Worm (Caenorhabditis elegans) whole organism, late embryonic: ENCODE measurements around the gene T17A3.12.

Experiments used
- C08G9.2 ChIP-seq: sonication (generic microtip); optimal IDR thresholded peaks from 2 replicates; lab custom pipeline; 2016; ENCODE audit warnings: mild to moderate bottlenecking, missing genetic modification characterization, moderate library complexity, missing compliant biosample characterization
- C38D4.7 ChIP-seq: fragments of 200-800 bp; sonication (Bioruptor generic); optimal IDR thresholded peaks from 2 replicates; lab custom pipeline; 2018; ENCODE audit warnings: mild to moderate bottlenecking, missing genetic modification characterization, moderate library complexity, missing compliant biosample characterization
- F13H6.1 ChIP-seq: sonication (generic microtip); optimal IDR thresholded peaks from 2 replicates; lab custom pipeline; 2016; ENCODE audit warnings: missing genetic modification characterization, missing compliant biosample characterization
- K09A11.1 ChIP-seq: sonication (generic microtip); optimal IDR thresholded peaks from 2 replicates; lab custom pipeline; 2017; ENCODE audit warnings: antibody characterized with exemption, mild to moderate bottlenecking, missing genetic modification characterization, missing compliant biosample characterization; ENCODE audit not compliant: insufficient read depth
- Y22D7AL.16 ChIP-seq: sonication (generic microtip); optimal IDR thresholded peaks from 2 replicates; lab custom pipeline; 2016; ENCODE audit warnings: missing genetic modification characterization, missing compliant biosample characterization
- ceh-19 ChIP-seq: fragments of 200-800 bp; sonication (Bioruptor generic); optimal IDR thresholded peaks from 2 replicates; lab custom pipeline; 2018; ENCODE audit warnings: mild to moderate bottlenecking, missing genetic modification characterization, missing compliant biosample characterization
- ceh-2 ChIP-seq: sonication (generic microtip); optimal IDR thresholded peaks from 2 replicates; lab custom pipeline; 2016; ENCODE audit warnings: missing genotype, missing genetic modification characterization, missing compliant biosample characterization
- ceh-22 ChIP-seq: sonication (generic microtip); optimal IDR thresholded peaks from 2 replicates; lab custom pipeline; 2017; ENCODE audit warnings: missing biosample characterization, missing genetic modification characterization
- ceh-24 ChIP-seq: sonication (generic microtip); optimal IDR thresholded peaks from 2 replicates; lab custom pipeline; 2016; ENCODE audit warnings: mild to moderate bottlenecking, missing genetic modification characterization, missing compliant biosample characterization
- ceh-48 ChIP-seq: sonication (generic microtip); optimal IDR thresholded peaks from 2 replicates; lab custom pipeline; 2016; ENCODE audit warnings: missing genetic modification characterization, inconsistent platforms, missing compliant biosample characterization
- ceh-6 ChIP-seq: fragments of 200-800 bp; sonication (Bioruptor generic); optimal IDR thresholded peaks from 2 replicates; lab custom pipeline; 2018; ENCODE audit warnings: mild to moderate bottlenecking, missing genetic modification characterization, missing compliant biosample characterization
- ceh-9 ChIP-seq: sonication (generic microtip); optimal IDR thresholded peaks from 2 replicates; lab custom pipeline; 2016; ENCODE audit warnings: mild to moderate bottlenecking, missing genetic modification characterization, inconsistent platforms, missing compliant biosample characterization
- dmd-4 ChIP-seq: sonication (generic microtip); optimal IDR thresholded peaks from 2 replicates; lab custom pipeline; 2016; ENCODE audit warnings: borderline replicate concordance, missing genetic modification characterization, missing compliant biosample characterization
- elt-2 ChIP-seq: sonication (generic microtip); optimal IDR thresholded peaks from 2 replicates; lab custom pipeline; 2016; ENCODE audit warnings: missing genetic modification reagents, missing genetic modification characterization, missing compliant biosample characterization
- elt-4 ChIP-seq: sonication (generic microtip); optimal IDR thresholded peaks from 2 replicates; lab custom pipeline; 2016; ENCODE audit warnings: missing genetic modification characterization, missing compliant biosample characterization
- fkh-10 ChIP-seq: fragments of 150-350 bp; optimal IDR thresholded peaks from 2 replicates; lab custom pipeline; 2014; ENCODE audit warnings: missing biosample characterization, missing genetic modification reagents, missing genetic modification characterization
- hlh-13 ChIP-seq: fragments of 200-800 bp; sonication (Bioruptor generic); optimal IDR thresholded peaks from 2 replicates; lab custom pipeline; 2018; ENCODE audit warnings: mild to moderate bottlenecking, missing genetic modification characterization, missing compliant biosample characterization
- hlh-30 ChIP-seq: sonication (generic microtip); optimal IDR thresholded peaks from 2 replicates; lab custom pipeline; 2017; ENCODE audit warnings: antibody characterized with exemption, missing genetic modification characterization, missing compliant biosample characterization; ENCODE audit not compliant: insufficient read depth
- hlh-8 ChIP-seq: sonication (generic microtip); optimal IDR thresholded peaks from 2 replicates; lab custom pipeline; 2016; ENCODE audit warnings: missing genotype, missing genetic modification characterization, missing compliant biosample characterization
- lin-11 ChIP-seq: fragments of 200-800 bp; sonication (Bioruptor generic); optimal IDR thresholded peaks from 2 replicates; lab custom pipeline; 2018; ENCODE audit warnings: mild to moderate bottlenecking, missing genetic modification characterization, missing compliant biosample characterization
- nhr-11 ChIP-seq: fragments of 150-350 bp; optimal IDR thresholded peaks from 2 replicates; lab custom pipeline; 2014; ENCODE audit warnings: missing biosample characterization, missing genetic modification characterization
- odd-2 ChIP-seq: sonication (generic microtip); optimal IDR thresholded peaks from 2 replicates; lab custom pipeline; 2017; ENCODE audit warnings: antibody characterized with exemption, mild to moderate bottlenecking, missing genetic modification characterization, missing compliant biosample characterization
- pag-3 ChIP-seq: sonication (generic microtip); optimal IDR thresholded peaks from 2 replicates; lab custom pipeline; 2016; ENCODE audit warnings: missing compliant biosample characterization, missing genetic modification characterization, borderline replicate concordance
- pat-9 ChIP-seq: fragments of 200-800 bp; sonication (Bioruptor generic); optimal IDR thresholded peaks from 2 replicates; lab custom pipeline; 2018; ENCODE audit warnings: mild to moderate bottlenecking, missing genetic modification characterization, moderate library complexity, missing compliant biosample characterization
- pax-1 ChIP-seq: fragments of 150-350 bp; optimal IDR thresholded peaks from 2 replicates; lab custom pipeline; 2014; ENCODE audit warnings: missing biosample characterization, missing genetic modification characterization
- pqm-1 ChIP-seq: sonication (generic microtip); optimal IDR thresholded peaks from 2 replicates; lab custom pipeline; 2016; ENCODE audit warnings: missing genetic modification characterization, missing compliant biosample characterization
- sdc-2 ChIP-seq: sonication (generic microtip); optimal IDR thresholded peaks from 2 replicates; lab custom pipeline; 2016; ENCODE audit warnings: missing genotype, missing genetic modification characterization, missing compliant biosample characterization
- sox-2 ChIP-seq: fragments of 200-800 bp; sonication (Bioruptor generic); IDR thresholded peaks from 2 replicates; pipeline ENCODE4 v1.3.6; 2022; ENCODE audit warnings: missing genetic modification reagents, missing genetic modification characterization, missing compliant biosample characterization
- sox-4 ChIP-seq: sonication (generic microtip); optimal IDR thresholded peaks from 2 replicates; lab custom pipeline; 2017; ENCODE audit warnings: mild to moderate bottlenecking, missing genetic modification characterization, inconsistent platforms, missing compliant biosample characterization
- syd-9 ChIP-seq: sonication (generic microtip); optimal IDR thresholded peaks from 2 replicates; lab custom pipeline; 2016; ENCODE audit warnings: mild to moderate bottlenecking, missing genetic modification characterization, moderate library complexity, missing compliant biosample characterization
- tbx-2 ChIP-seq: sonication (generic microtip); optimal IDR thresholded peaks from 2 replicates; lab custom pipeline; 2016; ENCODE audit warnings: missing genetic modification characterization, missing compliant biosample characterization
- tbx-7 ChIP-seq: sonication (generic microtip); optimal IDR thresholded peaks from 2 replicates; lab custom pipeline; 2016; ENCODE audit warnings: missing genotype, missing genetic modification characterization, missing compliant biosample characterization
- unc-3 ChIP-seq, 2 experiments: fragments of 200-800 bp in 1 of 2; sonication (Bioruptor generic) in 1 of 2; sonication (generic microtip) in 1 of 2; conservative IDR thresholded peaks in 1 of 2; optimal IDR thresholded peaks in 1 of 2; 2 replicates each; pipeline versions ENCODE4 v1.3.6 to Lab custom; 2016 to 2022; ENCODE audit warnings: missing compliant biosample characterization in 2 of 2, missing genetic modification characterization in 2 of 2, missing genetic modification reagents in 1 of 2
- unc-42 ChIP-seq: sonication (generic microtip); optimal IDR thresholded peaks from 2 replicates; lab custom pipeline; 2016; ENCODE audit warnings: missing genotype, missing genetic modification characterization, missing compliant biosample characterization
- zip-5 ChIP-seq: sonication (generic microtip); optimal IDR thresholded peaks from 2 replicates; lab custom pipeline; 2016; ENCODE audit warnings: missing genetic modification characterization, missing compliant biosample characterization
- ztf-16 ChIP-seq: sonication (generic microtip); optimal IDR thresholded peaks from 2 replicates; lab custom pipeline; 2017; ENCODE audit warnings: missing genetic modification characterization, missing compliant biosample characterization

The T17A3.12 gene

ce11 chrIII:156645-157044 is 11.7 kb upstream of the T17A3.12 start, which contains the start of the genes zig-13 and ver-1:
Gene zig-13 (minus strand): TSS chrIII:156745.
Gene ver-1 (plus strand): TSS chrIII:156824.
- TF ChIP-seq pax-1, result no peak
- no peak for TF ChIP-seq fkh-10
- no peak for TF ChIP-seq pag-3 (tag; lab: Kevin White, UChicago)
- no peak for TF ChIP-seq C08G9.2 (tag; lab: Kevin White, UChicago)
- no peak for TF ChIP-seq zip-5 (tag; lab: Kevin White, UChicago)
- no peak for TF ChIP-seq ceh-22 (tag; lab: Kevin White, UChicago)
- no peak for TF ChIP-seq unc-3 (GFP tag; conservative IDR thresholded peaks at IDR 0.05; lab: Robert Waterston, UW)
- TF ChIP-seq unc-3 (tag; optimal IDR thresholded peaks at IDR 0.05; lab: Kevin White, UChicago), result no peak
- no peak for TF ChIP-seq hlh-13
- TF ChIP-seq pqm-1, result no peak
- TF ChIP-seq nhr-11, result no peak
- TF ChIP-seq hlh-30 (tag; lab: Kevin White, UChicago), result no peak
- no peak for TF ChIP-seq sox-2 (GFP tag; lab: Robert Waterston, UW)
- TF ChIP-seq sdc-2 (tag; lab: Kevin White, UChicago), result no peak
- TF ChIP-seq lin-11 (tag; lab: Kevin White, UChicago), result no peak
- TF ChIP-seq sox-4 (tag; lab: Kevin White, UChicago), result no peak
- TF ChIP-seq ceh-9, result no peak
- no peak for TF ChIP-seq C38D4.7 (GFP tag; lab: Kevin White, UChicago)
- no peak for TF ChIP-seq tbx-7 (tag; lab: Kevin White, UChicago)

DNA sequence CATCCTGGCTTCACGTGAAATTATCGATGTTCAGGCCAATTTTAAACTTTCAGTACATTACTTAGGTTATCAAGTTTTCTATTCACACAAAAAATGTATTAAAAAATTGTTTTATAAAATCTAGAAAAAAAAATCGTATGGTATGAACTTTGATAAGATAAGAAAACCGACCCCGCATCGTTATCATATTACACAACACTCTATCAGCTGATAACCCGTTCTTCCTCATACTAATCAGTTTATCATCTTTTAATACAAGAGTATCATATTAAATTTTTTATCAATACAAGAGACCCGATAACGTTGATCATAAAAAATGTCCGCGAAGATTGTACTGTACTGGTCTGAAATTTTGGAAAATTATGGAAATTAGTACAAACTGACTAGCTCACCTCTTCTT is 9.2 kb upstream of the T17A3.12 start:
- TF ChIP-seq unc-3 (GFP tag; conservative IDR thresholded peaks at IDR 0.05; lab: Robert Waterston, UW), result no peak
- no peak for TF ChIP-seq unc-3 (tag; optimal IDR thresholded peaks at IDR 0.05; lab: Kevin White, UChicago)
- no peak for TF ChIP-seq sdc-2 (tag; lab: Kevin White, UChicago)
- TF ChIP-seq elt-2, result peak; percentile 100
- no peak for TF ChIP-seq elt-4 (tag; lab: Kevin White, UChicago)
- peak; percentile 70 for TF ChIP-seq pqm-1
- TF ChIP-seq, all 69 proteins: peak for 2

ce11 chrIII:151084-151483 is 6.1 kb upstream of the T17A3.12 start:
- no peak for TF ChIP-seq ceh-24 (tag; lab: Kevin White, UChicago)
- TF ChIP-seq ztf-16 (tag; lab: Kevin White, UChicago), result no peak
- no peak for TF ChIP-seq odd-2 (tag; lab: Kevin White, UChicago)

DNA sequence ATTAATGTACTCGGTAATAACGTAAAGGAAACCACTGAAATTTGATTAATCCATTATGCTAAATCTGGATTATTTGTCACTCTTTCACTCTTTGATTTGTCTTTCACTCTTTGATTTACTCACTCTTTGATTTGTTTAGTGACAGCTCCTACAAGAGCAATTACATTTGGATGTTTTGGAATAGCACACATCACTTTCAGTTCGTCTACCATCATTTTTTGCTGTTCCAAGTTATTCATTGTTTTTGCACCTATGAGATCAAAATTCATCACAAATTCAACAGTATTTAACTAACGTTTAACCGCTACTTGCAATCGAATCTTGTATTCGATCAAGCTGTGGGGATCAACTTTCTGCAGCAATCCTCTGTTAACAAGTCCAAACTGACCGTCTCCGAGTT is 4.2 kb upstream of the T17A3.12 start:
- TF ChIP-seq Y22D7AL.16, result no peak
- TF ChIP-seq F13H6.1 (tag; lab: Kevin White, UChicago), result no peak
- no peak for TF ChIP-seq ceh-2 (tag; lab: Kevin White, UChicago)
- no peak for TF ChIP-seq ceh-19
- no peak for TF ChIP-seq dmd-4
- no peak for TF ChIP-seq ztf-16 (tag; lab: Kevin White, UChicago)
- TF ChIP-seq unc-42 (tag; lab: Kevin White, UChicago), result no peak
- no peak for TF ChIP-seq fkh-10
- no peak for TF ChIP-seq ceh-48

ce11 chrIII:147570-148076 is 2.6 kb upstream of the T17A3.12 start, which contains the start of gene sqst-5:
Gene sqst-5 (minus strand): TSS chrIII:147620.
- no peak for TF ChIP-seq hlh-8
- no peak for TF ChIP-seq tbx-2 (tag; lab: Kevin White, UChicago)
- TF ChIP-seq syd-9 (tag; lab: Kevin White, UChicago), result no peak
- no peak for TF ChIP-seq K09A11.1 (tag; lab: Kevin White, UChicago)
- TF ChIP-seq ceh-6, result no peak
- no peak for TF ChIP-seq pat-9 (tag; lab: Kevin White, UChicago)
- TF ChIP-seq ceh-48, result no peak
- no peak for TF ChIP-seq zip-5 (tag; lab: Kevin White, UChicago)
- TF ChIP-seq, all 69 proteins: peak for 0
